Worm (Caenorhabditis elegans) whole organism, late embryonic: Measurements from ENCODE around the gene ifc-1.

Experiments used
- ama-1 ChIP-seq: fragments of 150-350 bp; optimal IDR thresholded peaks from 2 replicates; lab custom pipeline; 2014
- ceh-45 ChIP-seq: fragments of 200-800 bp; sonication (Bioruptor generic); IDR thresholded peaks from 2 replicates; pipeline ENCODE4 v1.3.6; 2022; ENCODE audit warnings: missing genetic modification reagents, missing genetic modification characterization, missing compliant biosample characterization
- dmd-4 ChIP-seq: sonication (generic microtip); optimal IDR thresholded peaks from 2 replicates; lab custom pipeline; 2016; ENCODE audit warnings: borderline replicate concordance, missing genetic modification characterization, missing compliant biosample characterization
- dve-1 ChIP-seq: sonication (generic microtip); optimal IDR thresholded peaks from 2 replicates; lab custom pipeline; 2017; ENCODE audit warnings: antibody characterized with exemption, mild to moderate bottlenecking, missing genetic modification characterization, missing compliant biosample characterization
- nfya-1 ChIP-seq: sonication (generic microtip); optimal IDR thresholded peaks from 2 replicates; lab custom pipeline; 2017; ENCODE audit warnings: missing genetic modification characterization, mild to moderate bottlenecking, missing compliant biosample characterization, antibody characterized with exemption, moderate library complexity
- nhr-11 ChIP-seq: fragments of 150-350 bp; optimal IDR thresholded peaks from 2 replicates; lab custom pipeline; 2014; ENCODE audit warnings: missing biosample characterization, missing genetic modification characterization
- tbx-2 ChIP-seq: sonication (generic microtip); optimal IDR thresholded peaks from 2 replicates; lab custom pipeline; 2016; ENCODE audit warnings: missing genetic modification characterization, missing compliant biosample characterization
- zip-5 ChIP-seq: sonication (generic microtip); optimal IDR thresholded peaks from 2 replicates; lab custom pipeline; 2016; ENCODE audit warnings: missing genetic modification characterization, missing compliant biosample characterization

DNA sequence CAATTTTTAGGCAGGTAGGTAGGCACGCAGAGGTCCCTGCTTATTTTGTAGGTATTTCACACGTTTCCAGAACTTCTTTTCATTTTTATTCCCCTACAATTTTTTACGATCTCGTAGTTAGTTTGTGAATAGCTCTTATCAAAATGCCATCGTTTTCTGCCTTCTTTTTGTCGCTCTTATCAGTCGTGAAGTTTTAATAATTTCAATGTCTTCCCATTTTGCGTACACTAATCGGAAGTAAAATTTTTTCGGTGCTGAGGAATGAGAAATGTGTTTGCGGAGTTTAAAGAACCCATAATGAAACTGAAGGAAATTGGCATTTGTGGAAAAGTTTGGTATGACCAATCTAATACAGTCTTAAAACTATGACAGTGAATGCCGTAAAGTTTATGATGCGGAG is 837 bp upstream of the ifc-1 start:
- TF ChIP-seq tbx-2 (tag; lab: Kevin White, UChicago): no peak
- no peak for TF ChIP-seq zip-5 (tag; lab: Kevin White, UChicago)
- TF ChIP-seq ama-1 (lab: Kevin White, UChicago): no peak
- no peak for TF ChIP-seq dve-1
- no peak for TF ChIP-seq nfya-1 (tag; lab: Kevin White, UChicago)
- TF ChIP-seq ceh-45 (GFP tag; lab: Robert Waterston, UW): no peak
- no peak for TF ChIP-seq nhr-11 (tag; lab: Kevin White, UChicago)
- TF ChIP-seq dmd-4 (tag; lab: Kevin White, UChicago): no peak
